Worm (Caenorhabditis elegans): ENCODE results near the gene F54H12.8.

Gene F54H12.8

ce11 chrIII:7977224-7977623, 8.2 kb upstream of the F54H12.8 start (continued):
- 0 out of 2 replicates have a peak, but pooled peaks have one; percentile 43 for TF ChIP-seq cebp-1 (GFP tag; IDR thresholded peaks at IDR 0.05)
- TF ChIP-seq cebp-1 (tag; optimal IDR thresholded peaks at IDR 0.05) = peak; percentile 49
- peak; percentile 56; the same call in 1 of the 2 replicates for TF ChIP-seq madf-6 (GFP tag; IDR thresholded peaks at IDR 0.05)
- no peak for TF ChIP-seq dpff-1 (tag; optimal IDR thresholded peaks at IDR 0.05)
- no peak for TF ChIP-seq akir-1 (GFP tag; optimal IDR thresholded peaks at IDR 0.05)
- no peak for TF ChIP-seq T07F8.4 (tag; optimal IDR thresholded peaks at IDR 0.05)
- TF ChIP-seq ZK185.1 (tag; optimal IDR thresholded peaks at IDR 0.05; ENCODE audit: poor library complexity, severe bottlenecking) = peak; percentile 14
- 0 out of 2 replicates have a peak, but pooled peaks have one; percentile 4 for TF ChIP-seq madf-3 (GFP tag; IDR thresholded peaks at IDR 0.05)
- no peak for TF ChIP-seq xnd-1 (tag; optimal IDR thresholded peaks at IDR 0.05)
- peak; percentile 15 for TF ChIP-seq lin-54 (GFP tag; optimal IDR thresholded peaks at IDR 0.05)
- TF ChIP-seq hmg-1.2 (GFP tag; IDR thresholded peaks at IDR 0.05) = peak; percentile 12; the same call in 1 of the 2 replicates
- no peak for TF ChIP-seq egrh-3 (GFP tag; IDR thresholded peaks at IDR 0.05)
- TF ChIP-seq Y67H2A.10 (GFP tag; conservative IDR thresholded peaks at IDR 0.05) = no peak
- TF ChIP-seq gei-17 (GFP tag; optimal IDR thresholded peaks at IDR 0.05) = no peak
- TF ChIP-seq C17E4.6 (GFP tag; IDR thresholded peaks at IDR 0.05) = 0 out of 2 replicates have a peak, but pooled peaks have one; percentile 32
- peak; percentile 27 for TF ChIP-seq B0035.1 (tag; optimal IDR thresholded peaks at IDR 0.05)
- 0 out of 2 replicates have a peak, but pooled peaks have one; percentile 20 for TF ChIP-seq Y79H2A.3 (GFP tag; conservative IDR thresholded peaks at IDR 0.05)
- peak; percentile 5 for TF ChIP-seq ama-1 (optimal IDR thresholded peaks at IDR 0.05)
- TF ChIP-seq ama-1 (GFP tag; optimal IDR thresholded peaks at IDR 0.05) = no peak
- peak; percentile 10 for TF ChIP-seq snpc-3.4 (tag; optimal IDR thresholded peaks at IDR 0.05)
- TF ChIP-seq unc-130 (GFP tag; optimal IDR thresholded peaks at IDR 0.05) = peak; percentile 6
- peak; percentile 27 for TF ChIP-seq tlf-1 (GFP tag; optimal IDR thresholded peaks at IDR 0.05)
- peak; percentile 63; the same call in 1 of the 2 replicates for TF ChIP-seq Y95B8A.8 (GFP tag; IDR thresholded peaks at IDR 0.05)
- TF ChIP-seq F52B5.7 (tag; optimal IDR thresholded peaks at IDR 0.05) = peak; percentile 79
- peak; percentile 36; the same call in 1 of the 2 replicates for TF ChIP-seq ekl-4 (GFP tag; IDR thresholded peaks at IDR 0.05)
- TF ChIP-seq madf-10 (tag; optimal IDR thresholded peaks at IDR 0.05) = peak; percentile 7
- peak; percentile 29; the same call in 1 of the 2 replicates for TF ChIP-seq Y56A3A.18 (GFP tag; IDR thresholded peaks at IDR 0.05)
- TF ChIP-seq lin-26 (GFP tag; IDR thresholded peaks at IDR 0.05) = 0 out of 2 replicates have a peak, but pooled peaks have one; percentile 36
- no peak for TF ChIP-seq ets-4 (GFP tag; optimal IDR thresholded peaks at IDR 0.05)
- TF ChIP-seq ceh-79 (tag; optimal IDR thresholded peaks at IDR 0.05) = peak; percentile 18
- peak; percentile 61 for TF ChIP-seq chd-7 (tag; optimal IDR thresholded peaks at IDR 0.05)
- peak; percentile 87 for TF ChIP-seq repo-1 (tag; optimal IDR thresholded peaks at IDR 0.05)

ce11 chrIII:7973968-7974607, 5.1 kb upstream of the F54H12.8 start:
- no peak for TF ChIP-seq snpc-3.4 (tag; optimal IDR thresholded peaks at IDR 0.05)
- peak; percentile 65 for TF ChIP-seq pha-4 (tag; optimal IDR thresholded peaks at IDR 0.05)
- no peak for TF ChIP-seq F55B11.4 (tag; optimal IDR thresholded peaks at IDR 0.05; ENCODE audit: borderline replicate concordance, insufficient read depth)
- no peak for TF ChIP-seq efl-1 (GFP tag; optimal IDR thresholded peaks at IDR 0.05)
- peak; percentile 61 for TF ChIP-seq ets-4 (GFP tag; optimal IDR thresholded peaks at IDR 0.05)
- TF ChIP-seq hmg-1.2 (GFP tag; IDR thresholded peaks at IDR 0.05) = no peak
- no peak for TF ChIP-seq cebp-1 (GFP tag; IDR thresholded peaks at IDR 0.05)
- peak; percentile 44 for TF ChIP-seq cebp-1 (tag; optimal IDR thresholded peaks at IDR 0.05)
- TF ChIP-seq F10E7.11 (tag; optimal IDR thresholded peaks at IDR 0.05) = no peak
- TF ChIP-seq B0035.1 (tag; optimal IDR thresholded peaks at IDR 0.05) = no peak
- TF ChIP-seq F57A8.1 (GFP tag; optimal IDR thresholded peaks at IDR 0.05) = no peak
- no peak for TF ChIP-seq K11D2.4 (GFP tag; IDR thresholded peaks at IDR 0.05)
- no peak for TF ChIP-seq lin-35 (GFP tag; optimal IDR thresholded peaks at IDR 0.05)
- peak; percentile 24; the same call in 1 of the 2 replicates for TF ChIP-seq B0336.3 (GFP tag; IDR thresholded peaks at IDR 0.05)
- TF ChIP-seq hmg-20 (GFP tag; IDR thresholded peaks at IDR 0.05) = no peak
- peak; percentile 3 for TF ChIP-seq unc-62 (GFP tag; optimal IDR thresholded peaks at IDR 0.05)
- TF ChIP-seq tlf-1 (GFP tag; optimal IDR thresholded peaks at IDR 0.05) = peak; percentile 10
- peak; percentile 15; the same call in 1 of the 2 replicates for TF ChIP-seq mcd-1 (GFP tag; IDR thresholded peaks at IDR 0.05)
- no peak for TF ChIP-seq ztf-25 (GFP tag; IDR thresholded peaks at IDR 0.05)
- TF ChIP-seq nhr-27 (tag; optimal IDR thresholded peaks at IDR 0.05) = no peak
- peak; percentile 26 for TF ChIP-seq nhr-80 (tag; optimal IDR thresholded peaks at IDR 0.05)
- TF ChIP-seq madf-8 (GFP tag; conservative IDR thresholded peaks at IDR 0.05) = no peak

Data from whole organism, young adult.